Worm (Caenorhabditis elegans) whole organism, mixed stage, embryonic: ENCODE results near the gene ech-4.
A peak's percentile ranks its signal among the peaks of the same experiment; 100 is the strongest.

Experiments
- blmp-1 ChIP-seq: fragments of 150-350 bp; optimal IDR thresholded peaks from 2 replicates; lab custom pipeline; 2014; ENCODE audit warnings: missing biosample characterization, missing genetic modification characterization
- ham-2 ChIP-seq: fragments of 200-800 bp; sonication (Bioruptor generic); optimal IDR thresholded peaks from 2 replicates; lab custom pipeline; 2018; ENCODE audit warnings: mild to moderate bottlenecking, missing genetic modification characterization, missing compliant biosample characterization
- hlh-1 ChIP-seq: fragments of 150-350 bp; optimal IDR thresholded peaks from 2 replicates; lab custom pipeline; 2014; ENCODE audit warnings: missing biosample characterization, missing genetic modification reagents, missing genetic modification characterization
- lin-13 ChIP-seq: fragments of 150-350 bp; optimal IDR thresholded peaks from 2 replicates; lab custom pipeline; 2014; ENCODE audit warnings: missing biosample characterization, missing genetic modification characterization
- mab-5 ChIP-seq: fragments of 150-350 bp; optimal IDR thresholded peaks from 2 replicates; lab custom pipeline; 2014; ENCODE audit warnings: missing biosample characterization, missing genetic modification characterization
- mep-1 ChIP-seq: fragments of 150-350 bp; optimal IDR thresholded peaks from 2 replicates; lab custom pipeline; 2017; ENCODE audit warnings: missing biosample characterization, missing genetic modification reagents, missing genetic modification characterization, inconsistent platforms
- nhr-237 ChIP-seq: fragments of 150-350 bp; optimal IDR thresholded peaks from 2 replicates; lab custom pipeline; 2014; ENCODE audit warnings: missing biosample characterization, missing genetic modification characterization
- nhr-28 ChIP-seq: fragments of 150-350 bp; optimal IDR thresholded peaks from 2 replicates; lab custom pipeline; 2014; ENCODE audit warnings: missing biosample characterization, missing genetic modification characterization
- nhr-76 ChIP-seq: sonication (generic microtip); optimal IDR thresholded peaks from 2 replicates; lab custom pipeline; 2017; ENCODE audit warnings: missing biosample characterization, missing genetic modification characterization
- snpc-4 ChIP-seq: fragments of 150-350 bp; optimal IDR thresholded peaks from 2 replicates; lab custom pipeline; 2014; ENCODE audit warnings: missing biosample characterization, missing genetic modification characterization
- unc-39 ChIP-seq: fragments of 150-350 bp; optimal IDR thresholded peaks from 2 replicates; lab custom pipeline; 2014; ENCODE audit warnings: missing biosample characterization, missing genetic modification characterization
- unc-62 ChIP-seq: fragments of 150-350 bp; optimal IDR thresholded peaks from 2 replicates; lab custom pipeline; 2014; ENCODE audit warnings: missing biosample characterization, missing genetic modification reagents, missing genetic modification characterization

DNA sequence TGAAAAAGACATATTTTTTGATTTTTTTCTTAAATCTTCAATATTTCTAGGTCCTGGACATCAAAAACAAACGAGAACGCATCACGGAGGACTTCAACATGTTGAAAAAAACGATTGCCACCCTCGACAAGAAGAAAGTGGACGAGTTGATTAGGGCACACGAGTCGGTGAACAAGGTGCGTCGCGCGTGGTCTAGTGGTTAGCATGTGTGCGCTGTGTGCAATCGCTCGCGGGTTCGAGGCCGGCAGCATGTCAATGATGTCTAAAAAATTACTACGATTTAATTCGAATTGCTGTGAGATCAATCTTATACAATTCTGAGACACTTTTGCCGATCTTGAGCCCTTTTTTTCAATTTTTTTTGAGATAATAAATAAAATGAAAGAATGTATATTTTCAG is 19.2 kb downstream of the ech-4 start:
- TF ChIP-seq lin-13 (tag; lab: Kevin White, UChicago) (peak; percentile 74), nhr-28 (tag; lab: Kevin White, UChicago) (peak; percentile 63), ham-2 (GFP tag; lab: Kevin White, UChicago) (peak; percentile 91), blmp-1 (tag; lab: Kevin White, UChicago) (no peak), snpc-4 (tag; lab: Kevin White, UChicago) (no peak), nhr-237 (tag; lab: Kevin White, UChicago) (no peak), unc-39 (peak; percentile 43), nhr-76 (tag; lab: Kevin White, UChicago) (no peak), mep-1 (tag; lab: Kevin White, UChicago) (peak; percentile 23), mab-5 (tag; lab: Kevin White, UChicago) (no peak), hlh-1 (tag; lab: Kevin White, UChicago) (peak; percentile 23), unc-62 (GFP tag; lab: Kevin White, UChicago) (peak; percentile 12)
